Fruit fly (Drosophila melanogaster): ENCODE data around the gene CG4686.

Gene CG4686

dm6 chr3R:19889603-19890187 lies 25.4 kb downstream of the CG4686 start (continued):
- TF ChIP-seq CG9609 (GFP tag; optimal IDR thresholded peaks at IDR 0.05) (peak; percentile 2), nerfin-2 (GFP tag; IDR thresholded peaks at IDR 0.05; ENCODE audit: partially characterized antibody) (no peak), lab (GFP tag; optimal IDR thresholded peaks at IDR 0.05) (peak; percentile 91), CG10959 (GFP tag; IDR thresholded peaks at IDR 0.05) (no peak), Lim3 (GFP tag; IDR thresholded peaks at IDR 0.05) (no peak), croc (GFP tag; conservative IDR thresholded peaks at IDR 0.05) (no peak; the same call in 2 of the 3 replicates), CG13775 (GFP tag; optimal IDR thresholded peaks at IDR 0.05) (peak; percentile 43), Bdp1 (GFP tag; optimal IDR thresholded peaks at IDR 0.05) (no peak), HLHmδ (GFP tag; optimal IDR thresholded peaks at IDR 0.05) (peak; percentile 61), CG1602 (GFP tag; optimal IDR thresholded peaks at IDR 0.05) (peak; percentile 28), toy (GFP tag; IDR thresholded peaks at IDR 0.05) (no peak), emc (GFP tag; optimal IDR thresholded peaks at IDR 0.05) (peak; percentile 12), CG14860 (GFP tag; IDR thresholded peaks at IDR 0.05; ENCODE audit: partially characterized antibody) (no peak), row (GFP tag; IDR thresholded peaks at IDR 0.05) (peak; percentile 79), sc (optimal IDR thresholded peaks at IDR 0.05) (no peak), sc (GFP tag; optimal IDR thresholded peaks at IDR 0.05) (no peak), CG34224 (GFP tag; IDR thresholded peaks at IDR 0.05; ENCODE audit: partially characterized antibody) (no peak; the same call in 2 of the 3 replicates), Antp (GFP tag; optimal IDR thresholded peaks at IDR 0.05) (no peak), CG18476 (GFP tag; optimal IDR thresholded peaks at IDR 0.05) (peak; percentile 41), ranshi (GFP tag; IDR thresholded peaks at IDR 0.05) (no peak; the same call in 1 of the 2 replicates), D19B (GFP tag; optimal IDR thresholded peaks at IDR 0.05) (peak; percentile 82), Dfd (GFP tag; optimal IDR thresholded peaks at IDR 0.05) (no peak), CG34376 (GFP tag; optimal IDR thresholded peaks at IDR 0.05) (peak; percentile 68), CG4360 (GFP tag; IDR thresholded peaks at IDR 0.05) (no peak), CG3847 (GFP tag; IDR thresholded peaks at IDR 0.05) (peak; percentile 57), CG5180 (GFP tag; optimal IDR thresholded peaks at IDR 0.05) (peak; percentile 64), CTCF (GFP tag; optimal IDR thresholded peaks at IDR 0.05) (peak; percentile 47), CG7786 (GFP tag; optimal IDR thresholded peaks at IDR 0.05) (no peak), z (GFP tag; IDR thresholded peaks at IDR 0.05) (peak; percentile 72; the same call in 2 of the 3 replicates), ash1 (GFP tag; optimal IDR thresholded peaks at IDR 0.05) (no peak), zen (tag; optimal IDR thresholded peaks at IDR 0.05) (peak; percentile 40), Fer3 (tag; optimal IDR thresholded peaks at IDR 0.05) (peak; percentile 86), wdn (GFP tag; IDR thresholded peaks at IDR 0.05) (0 out of 2 replicates have a peak, but pooled peaks have one; percentile 30), lilli (GFP tag; optimal IDR thresholded peaks at IDR 0.05) (peak; percentile 23), Neu2 (GFP tag; optimal IDR thresholded peaks at IDR 0.05; ENCODE audit: borderline replicate concordance) (no peak), BEAF-32 (GFP tag; optimal IDR thresholded peaks at IDR 0.05) (no peak), CG6813 (GFP tag; optimal IDR thresholded peaks at IDR 0.05) (peak; percentile 74), CG10565 (GFP tag; optimal IDR thresholded peaks at IDR 0.05) (no peak), twi (tag; optimal IDR thresholded peaks at IDR 0.05) (peak; percentile 30), pfk (GFP tag; optimal IDR thresholded peaks at IDR 0.05) (no peak), CG1603 (tag; optimal IDR thresholded peaks at IDR 0.05) (no peak), peb (GFP tag; IDR thresholded peaks at IDR 0.05) (0 out of 2 replicates have a peak, but pooled peaks have one; percentile 36), Ets97D (GFP tag; optimal IDR thresholded peaks at IDR 0.05) (no peak), Adf1 (GFP tag; IDR thresholded peaks at IDR 0.05) (peak; percentile 95), Max (GFP tag; optimal IDR thresholded peaks at IDR 0.05) (peak; percentile 47), CG11456 (GFP tag; IDR thresholded peaks at IDR 0.05) (peak; percentile 61; the same call in 1 of the 3 replicates), CG14014 (GFP tag; IDR thresholded peaks at IDR 0.05) (peak; percentile 60), scrt (GFP tag; optimal IDR thresholded peaks at IDR 0.05) (peak; percentile 80), CG13424 (tag; optimal IDR thresholded peaks at IDR 0.05) (peak; percentile 74), Fer2 (tag; optimal IDR thresholded peaks at IDR 0.05) (peak; percentile 49)

All from whole organism, embryonic.